Worm (Caenorhabditis elegans) whole organism, early embryonic: ENCODE results near the gene Y116A8C.30.

Experiments used
- B0310.2 ChIP-seq: sonication (generic microtip); optimal IDR thresholded peaks from 2 replicates; lab custom pipeline; 2016; ENCODE audit warnings: mild to moderate bottlenecking, missing genetic modification characterization, missing compliant biosample characterization
- F13C5.2 ChIP-seq: sonication (generic microtip); optimal IDR thresholded peaks from 2 replicates; lab custom pipeline; 2017; ENCODE audit warnings: mild to moderate bottlenecking, missing genetic modification characterization, inconsistent platforms, missing compliant biosample characterization
- aly-1 ChIP-seq: sonication (generic microtip); optimal IDR thresholded peaks from 2 replicates; lab custom pipeline; 2016; ENCODE audit warnings: missing genetic modification characterization, missing compliant biosample characterization
- ama-1 ChIP-seq: fragments of 150-350 bp; optimal IDR thresholded peaks from 2 replicates; lab custom pipeline; 2014
- ceh-13 ChIP-seq: fragments of 200-800 bp; sonication (Bioruptor generic); optimal IDR thresholded peaks from 2 replicates; lab custom pipeline; 2018; ENCODE audit warnings: mild to moderate bottlenecking, missing genetic modification characterization, missing compliant biosample characterization
- ceh-36 ChIP-seq: sonication (generic microtip); optimal IDR thresholded peaks from 2 replicates; lab custom pipeline; 2016; ENCODE audit warnings: missing genetic modification characterization, inconsistent platforms, missing compliant biosample characterization
- ets-7 ChIP-seq: sonication (generic microtip); optimal IDR thresholded peaks from 2 replicates; lab custom pipeline; 2016; ENCODE audit warnings: missing genotype, missing genetic modification characterization, missing compliant biosample characterization
- flt-1 ChIP-seq: fragments of 200-800 bp; sonication (Bioruptor generic); IDR thresholded peaks from 2 replicates; pipeline ENCODE4 v1.3.6; 2022; ENCODE audit warnings: missing genetic modification characterization, missing compliant biosample characterization
- hmbx-1 ChIP-seq: sonication (generic microtip); optimal IDR thresholded peaks from 2 replicates; lab custom pipeline; 2016; ENCODE audit warnings: mild to moderate bottlenecking, missing genetic modification characterization, missing compliant biosample characterization
- hmg-4 ChIP-seq: fragments of 200-800 bp; sonication (Bioruptor generic); optimal IDR thresholded peaks from 2 replicates; lab custom pipeline; 2018; ENCODE audit warnings: mild to moderate bottlenecking, missing genetic modification characterization, missing compliant biosample characterization
- hnd-1 ChIP-seq: sonication (generic microtip); optimal IDR thresholded peaks from 2 replicates; lab custom pipeline; 2016; ENCODE audit warnings: missing genetic modification characterization, missing compliant biosample characterization
- pes-1 ChIP-seq: fragments of 200-800 bp; sonication (Bioruptor generic); IDR thresholded peaks from 2 replicates; pipeline ENCODE4 v1.3.6; 2022; ENCODE audit warnings: missing genetic modification reagents, missing genetic modification characterization, missing compliant biosample characterization
- scrt-1 ChIP-seq: fragments of 200-800 bp; sonication (Bioruptor generic); IDR thresholded peaks from 2 replicates; pipeline ENCODE4 v1.3.6; 2022; ENCODE audit warnings: missing genetic modification characterization, missing compliant biosample characterization
- sea-1 ChIP-seq: fragments of 200-800 bp; sonication (Bioruptor generic); conservative IDR thresholded peaks from 2 replicates; pipeline ENCODE4 v1.3.6; 2022; ENCODE audit warnings: missing genetic modification characterization, missing compliant biosample characterization
- tbx-11 ChIP-seq: fragments of 200-800 bp; sonication (Bioruptor generic); IDR thresholded peaks from 2 replicates; pipeline ENCODE4 v1.3.6; 2022; ENCODE audit warnings: missing genetic modification characterization, missing compliant biosample characterization
- tbx-37 ChIP-seq: fragments of 200-800 bp; sonication (Bioruptor generic); conservative IDR thresholded peaks from 2 replicates; pipeline ENCODE4 v1.3.6; 2022; ENCODE audit warnings: missing genetic modification reagents, missing genetic modification characterization, missing compliant biosample characterization
- tra-4 ChIP-seq: sonication (generic microtip); optimal IDR thresholded peaks from 2 replicates; lab custom pipeline; 2017; ENCODE audit warnings: missing genetic modification characterization, missing compliant biosample characterization

Y116A8C.30 gene

DNA sequence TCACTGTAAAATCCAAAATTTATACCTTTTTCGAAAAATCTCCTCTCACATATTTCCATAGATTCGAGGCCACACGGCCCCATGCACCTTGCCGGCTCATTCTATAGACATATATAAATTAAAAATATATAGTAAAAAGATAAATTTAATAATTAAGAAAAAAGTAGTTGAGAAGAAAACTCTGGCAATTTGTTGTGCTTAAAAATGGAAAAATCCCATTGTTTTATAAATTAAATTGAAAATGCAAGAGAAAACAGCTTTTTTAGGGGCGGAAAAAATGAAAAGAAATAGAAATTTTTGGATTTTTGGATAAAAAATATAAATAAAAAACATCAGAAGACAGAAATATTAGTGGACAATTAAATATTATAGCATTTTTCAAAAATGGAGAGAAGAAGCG lies at the start of gene Y116A8C.30:
Y116A8C.30 (minus strand) TSS at position 101 of the 400 bp plus-strand sequence.
- TF ChIP-seq scrt-1 (GFP tag; lab: Robert Waterston, UW): no peak
- no peak for TF ChIP-seq ceh-36 (tag; lab: Kevin White, UChicago)
- TF ChIP-seq B0310.2: no peak
- no peak for TF ChIP-seq ama-1 (lab: Kevin White, UChicago)
- no peak for TF ChIP-seq ets-7

DNA sequence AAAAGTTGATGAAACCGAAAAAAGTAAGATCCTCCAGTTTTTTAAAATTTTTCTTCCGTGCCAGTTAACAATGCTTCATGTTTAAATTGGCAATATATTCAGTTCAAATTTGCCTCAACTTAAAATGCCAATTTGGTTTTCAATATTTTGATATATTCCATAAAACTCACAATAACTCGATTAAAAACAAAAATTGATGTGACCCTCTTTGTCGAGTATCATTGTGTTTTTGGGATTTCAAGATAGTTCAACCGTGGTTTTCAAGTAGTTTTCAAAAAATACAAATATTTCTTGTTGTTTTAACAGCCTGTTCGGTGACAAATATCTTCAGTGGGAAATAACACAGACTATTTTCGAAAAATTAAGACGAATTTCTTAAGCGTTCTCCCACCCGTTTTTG lies 49.5 kb upstream of the Y116A8C.30 start:
- TF ChIP-seq B0310.2: no peak
- TF ChIP-seq aly-1 (tag; lab: Kevin White, UChicago): no peak
- no peak for TF ChIP-seq ets-7

DNA sequence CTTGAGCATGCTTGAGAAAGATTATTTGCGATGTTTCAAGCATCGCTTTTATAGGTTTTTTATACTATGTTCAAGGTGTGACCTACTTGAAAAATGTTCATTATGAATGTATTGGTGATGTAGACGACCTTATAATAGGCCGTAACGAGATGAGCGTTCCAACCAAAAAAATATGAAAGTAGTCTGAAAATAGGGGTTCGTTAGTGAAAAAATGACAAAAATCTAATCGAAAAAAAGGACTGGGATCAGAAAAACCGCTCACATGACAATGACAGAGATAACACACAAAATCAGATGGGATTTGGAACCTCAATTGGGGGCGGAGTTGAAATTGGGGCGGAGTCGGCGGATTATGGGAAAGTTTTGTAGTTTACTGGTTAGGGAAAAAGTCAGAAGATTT lies 47.4 kb upstream of the Y116A8C.30 start, which contains the start of gene Y116A8C.40:
Y116A8C.40 (minus strand) TSS at position 101 of the 400 bp plus-strand sequence.
- TF ChIP-seq hnd-1 (tag; lab: Kevin White, UChicago) (no peak), aly-1 (tag; lab: Kevin White, UChicago) (no peak), ceh-13 (GFP tag; lab: Kevin White, UChicago) (no peak), tra-4 (no peak), ets-7 (no peak), ceh-36 (tag; lab: Kevin White, UChicago) (no peak), tbx-11 (no peak), B0310.2 (no peak), scrt-1 (GFP tag; lab: Robert Waterston, UW) (no peak)

DNA sequence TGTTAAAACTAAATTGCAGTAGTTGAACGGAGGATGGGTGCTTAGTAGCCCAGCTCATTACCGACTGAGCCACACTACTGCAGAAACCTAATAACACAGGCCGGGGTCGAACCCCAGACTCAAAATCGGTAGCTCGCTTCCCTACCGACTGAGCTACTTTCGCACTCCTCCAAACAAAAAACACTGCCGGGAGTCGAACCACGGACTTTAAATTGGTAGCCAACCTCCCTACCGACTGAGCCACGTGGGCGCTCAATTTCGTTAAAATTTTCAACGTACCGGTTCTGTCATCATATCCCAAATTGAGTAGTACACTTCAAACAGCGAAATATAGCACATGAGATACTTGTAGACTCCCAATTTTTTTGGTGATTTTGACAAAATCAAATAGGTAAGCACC lies 46.9 kb upstream of the Y116A8C.30 start:
- no peak for TF ChIP-seq sea-1 (GFP tag; lab: Robert Waterston, UW)
- TF ChIP-seq ets-7: no peak
- TF ChIP-seq ceh-13 (GFP tag; lab: Kevin White, UChicago): no peak
- TF ChIP-seq F13C5.2 (tag; lab: Kevin White, UChicago): no peak
- no peak for TF ChIP-seq flt-1 (GFP tag; lab: Robert Waterston, UW)
- TF ChIP-seq hmbx-1: no peak
- TF ChIP-seq tra-4: no peak
- no peak for TF ChIP-seq pes-1
- TF ChIP-seq aly-1 (tag; lab: Kevin White, UChicago): no peak
- TF ChIP-seq ceh-36 (tag; lab: Kevin White, UChicago): no peak
- no peak for TF ChIP-seq ama-1 (lab: Kevin White, UChicago)
- TF ChIP-seq hnd-1 (tag; lab: Kevin White, UChicago): no peak
- TF ChIP-seq tbx-37 (GFP tag; lab: Robert Waterston, UW): no peak
- no peak for TF ChIP-seq scrt-1 (GFP tag; lab: Robert Waterston, UW)
- no peak for TF ChIP-seq hmg-4
- no peak for TF ChIP-seq B0310.2
- TF ChIP-seq tbx-11: no peak

DNA sequence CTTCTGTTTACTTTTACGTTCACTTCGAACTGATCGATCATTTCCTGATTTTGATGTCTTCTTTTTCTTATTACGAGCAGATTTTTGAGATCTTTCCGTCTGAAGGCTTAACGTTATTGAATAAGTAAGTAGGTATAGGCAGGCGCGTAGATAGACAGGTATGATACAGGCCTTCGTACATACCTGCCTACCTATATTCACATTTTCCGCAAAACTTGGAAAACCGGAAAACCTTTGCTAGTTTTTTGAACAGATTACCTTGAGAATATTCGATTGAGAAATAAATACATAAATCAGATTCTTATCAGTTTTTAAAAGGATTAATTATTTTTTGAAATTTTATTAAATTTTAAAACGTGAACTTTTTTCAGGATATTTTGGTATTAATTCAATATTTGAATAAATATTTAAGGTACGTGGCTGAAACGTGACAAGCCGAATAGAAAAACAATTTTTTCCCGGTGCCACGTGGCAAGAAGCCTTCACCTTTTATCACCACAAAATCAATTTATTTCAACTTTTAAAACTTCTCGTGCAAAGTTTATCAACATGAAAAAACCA lies 27.6 kb upstream of the Y116A8C.30 start, which contains the start of the genes Y116A8C.37 and Y116A8C.38:
Y116A8C.37 (minus strand) TSS at position 101 of the 561 bp plus-strand sequence.
Y116A8C.38 (plus strand) TSS at position 511 of the 561 bp plus-strand sequence.
- TF ChIP-seq tra-4 (no peak), hmg-4 (no peak)

DNA sequence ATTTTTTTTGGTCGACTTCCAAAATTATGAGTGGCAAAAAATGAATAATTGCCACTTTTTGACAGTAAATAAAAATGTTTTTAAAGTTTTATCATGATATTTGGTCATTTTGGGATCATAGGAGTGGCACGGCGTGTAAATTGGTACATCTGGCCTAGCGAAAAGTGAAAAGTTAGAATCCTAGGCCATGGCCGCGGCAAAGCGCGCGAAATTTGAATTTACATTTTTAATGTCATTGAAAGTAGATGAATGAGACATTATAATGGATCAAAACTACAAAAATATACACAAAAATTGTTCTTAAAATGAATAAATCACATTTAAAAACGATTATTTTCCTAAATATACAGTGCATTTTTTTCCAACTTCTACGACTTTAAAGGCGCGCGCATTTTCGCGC lies 23.0 kb upstream of the Y116A8C.30 start:
- no peak for TF ChIP-seq sea-1 (GFP tag; lab: Robert Waterston, UW)
- no peak for TF ChIP-seq aly-1 (tag; lab: Kevin White, UChicago)
- TF ChIP-seq scrt-1 (GFP tag; lab: Robert Waterston, UW): no peak
- no peak for TF ChIP-seq tbx-11
- no peak for TF ChIP-seq ets-7
- TF ChIP-seq pes-1: no peak
- no peak for TF ChIP-seq B0310.2
- TF ChIP-seq F13C5.2 (tag; lab: Kevin White, UChicago): no peak
- no peak for TF ChIP-seq flt-1 (GFP tag; lab: Robert Waterston, UW)

DNA sequence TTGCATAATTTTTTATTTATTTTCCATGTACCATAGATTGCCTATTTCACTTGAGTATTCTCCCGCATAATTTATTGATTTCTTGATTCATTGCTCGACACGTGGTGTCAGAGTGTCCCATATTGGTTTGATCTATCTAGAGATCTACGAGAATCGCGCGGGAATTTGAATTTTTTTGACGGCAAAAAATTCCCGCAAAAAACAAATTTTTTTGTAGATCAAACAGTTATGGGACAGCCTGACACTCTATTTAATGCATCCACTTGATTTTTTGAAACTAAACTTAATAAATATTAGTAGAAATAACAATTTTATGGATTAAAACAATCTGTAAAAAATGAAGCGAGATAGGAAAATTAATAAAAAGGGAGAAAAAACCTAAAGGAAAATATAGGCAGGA lies 22.5 kb upstream of the Y116A8C.30 start:
- no peak for TF ChIP-seq ceh-36 (tag; lab: Kevin White, UChicago)
- no peak for TF ChIP-seq pes-1
- TF ChIP-seq tbx-37 (GFP tag; lab: Robert Waterston, UW): no peak
- TF ChIP-seq ama-1 (lab: Kevin White, UChicago): no peak
- no peak for TF ChIP-seq scrt-1 (GFP tag; lab: Robert Waterston, UW)
- no peak for TF ChIP-seq ets-7
- TF ChIP-seq ceh-13 (GFP tag; lab: Kevin White, UChicago): no peak
- TF ChIP-seq tra-4: no peak
- no peak for TF ChIP-seq hnd-1 (tag; lab: Kevin White, UChicago)
- TF ChIP-seq F13C5.2 (tag; lab: Kevin White, UChicago): no peak
- no peak for TF ChIP-seq hmbx-1
- no peak for TF ChIP-seq sea-1 (GFP tag; lab: Robert Waterston, UW)
- TF ChIP-seq flt-1 (GFP tag; lab: Robert Waterston, UW): no peak
- TF ChIP-seq aly-1 (tag; lab: Kevin White, UChicago): no peak
- TF ChIP-seq B0310.2: no peak
- no peak for TF ChIP-seq tbx-11
- no peak for TF ChIP-seq hmg-4

DNA sequence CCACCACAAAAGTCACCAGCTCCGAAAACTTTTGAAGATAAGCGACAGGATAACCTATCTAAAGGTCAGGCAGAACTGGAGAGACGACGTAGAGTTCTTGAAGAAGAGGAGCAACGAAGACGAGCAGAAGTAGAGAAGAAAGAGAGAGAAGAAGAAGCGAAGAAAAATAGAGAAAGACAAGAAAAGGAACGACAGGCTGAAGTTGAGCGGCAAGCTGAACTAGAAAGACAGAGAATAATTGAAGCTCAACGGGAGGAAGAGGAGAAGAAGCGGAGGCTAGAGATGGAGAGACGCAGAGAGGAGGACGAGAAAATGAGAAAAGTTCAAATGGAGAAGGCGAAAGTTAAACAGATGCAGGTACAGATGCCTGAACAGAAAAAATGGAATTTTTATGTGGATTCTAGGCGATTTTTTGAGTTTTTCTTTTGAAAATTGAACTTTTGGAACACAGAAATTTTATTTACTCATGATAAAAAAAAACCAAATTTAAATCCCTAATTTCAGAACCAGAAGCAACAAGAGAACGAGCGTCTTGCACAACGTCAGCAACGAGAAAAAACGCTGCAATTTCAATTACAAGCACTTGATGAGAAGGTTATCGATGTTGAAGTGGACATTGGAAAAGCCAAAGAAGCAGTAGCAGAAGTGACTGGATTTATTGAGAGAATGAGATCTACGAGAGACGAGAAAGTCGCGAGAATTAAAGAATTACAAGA lies 17.7 kb upstream of the Y116A8C.30 start:
- TF ChIP-seq tbx-11 (no peak), hnd-1 (tag; lab: Kevin White, UChicago) (no peak), B0310.2 (no peak)
